Worm (Caenorhabditis elegans): Measurements from ENCODE around the gene srg-16.

The srg-16 gene

ce11 chrII:12459422-12459821, 7.5 kb upstream of the srg-16 start, which contains the start of gene tag-281 (continued):
- TF ChIP-seq cebp-1 (GFP tag; IDR thresholded peaks at IDR 0.05) (no peak), cebp-1 (tag; optimal IDR thresholded peaks at IDR 0.05) (no peak), ceh-40 (GFP tag; IDR thresholded peaks at IDR 0.05) (no peak), Y79H2A.3 (GFP tag; conservative IDR thresholded peaks at IDR 0.05) (no peak), ztf-22 (GFP tag; optimal IDR thresholded peaks at IDR 0.05) (no peak), egl-44 (GFP tag; IDR thresholded peaks at IDR 0.05) (no peak), K11D2.4 (GFP tag; IDR thresholded peaks at IDR 0.05) (peak; percentile 52; the same call in 1 of the 2 replicates), ama-1 (optimal IDR thresholded peaks at IDR 0.05) (no peak), ama-1 (GFP tag; optimal IDR thresholded peaks at IDR 0.05) (no peak), ztf-26 (tag; optimal IDR thresholded peaks at IDR 0.05) (no peak), lir-1 (GFP tag; conservative IDR thresholded peaks at IDR 0.05) (0 out of 2 replicates have a peak, but pooled peaks have one; percentile 14), mes-4 (tag; optimal IDR thresholded peaks at IDR 0.05) (no peak), F23B12.7 (tag; optimal IDR thresholded peaks at IDR 0.05; ENCODE audit: insufficient read depth) (no peak), snpc-3.4 (tag; optimal IDR thresholded peaks at IDR 0.05) (no peak), xnd-1 (tag; optimal IDR thresholded peaks at IDR 0.05) (peak; percentile 52), lin-40 (tag; optimal IDR thresholded peaks at IDR 0.05) (no peak), mxl-1 (tag; optimal IDR thresholded peaks at IDR 0.05) (no peak), F10E7.11 (tag; optimal IDR thresholded peaks at IDR 0.05) (no peak), hlh-12 (tag; optimal IDR thresholded peaks at IDR 0.05) (no peak), ekl-4 (GFP tag; IDR thresholded peaks at IDR 0.05) (no peak), K12H6.12 (tag; optimal IDR thresholded peaks at IDR 0.05) (peak; percentile 9), F57A8.1 (GFP tag; optimal IDR thresholded peaks at IDR 0.05) (no peak), B0035.1 (tag; optimal IDR thresholded peaks at IDR 0.05) (no peak), nhr-80 (tag; optimal IDR thresholded peaks at IDR 0.05) (no peak), gei-17 (GFP tag; optimal IDR thresholded peaks at IDR 0.05) (no peak), snpc-1.3 (tag; optimal IDR thresholded peaks at IDR 0.05; ENCODE audit: insufficient read depth) (peak; percentile 38), rec-8 (tag; optimal IDR thresholded peaks at IDR 0.05) (no peak), B0019.2 (GFP tag; conservative IDR thresholded peaks at IDR 0.05) (no peak), chd-7 (tag; optimal IDR thresholded peaks at IDR 0.05) (no peak), ets-4 (GFP tag; optimal IDR thresholded peaks at IDR 0.05) (no peak), hmg-1.2 (GFP tag; IDR thresholded peaks at IDR 0.05) (peak; percentile 100), Y56A3A.18 (GFP tag; IDR thresholded peaks at IDR 0.05) (no peak), cebp-2 (GFP tag; IDR thresholded peaks at IDR 0.05) (no peak), lin-35 (GFP tag; optimal IDR thresholded peaks at IDR 0.05) (peak; percentile 36 to 96 (median 75)), repo-1 (tag; optimal IDR thresholded peaks at IDR 0.05) (no peak), F39B2.1 (GFP tag; IDR thresholded peaks at IDR 0.05) (no peak), snpc-1.1 (tag; optimal IDR thresholded peaks at IDR 0.05; ENCODE audit: insufficient read depth) (peak; percentile 39), F52B5.7 (tag; optimal IDR thresholded peaks at IDR 0.05) (no peak), tbp1 (GFP tag; optimal IDR thresholded peaks at IDR 0.05) (peak; percentile 56), dpl-1 (GFP tag; optimal IDR thresholded peaks at IDR 0.05) (peak; percentile 89), athp-1 (tag; optimal IDR thresholded peaks at IDR 0.05) (peak; percentile 25), nhr-27 (tag; optimal IDR thresholded peaks at IDR 0.05) (no peak), Y95B8A.8 (GFP tag; IDR thresholded peaks at IDR 0.05) (no peak), C17E4.6 (GFP tag; IDR thresholded peaks at IDR 0.05) (no peak), B0261.1 (tag; optimal IDR thresholded peaks at IDR 0.05) (no peak), hlh-26 (GFP tag; conservative IDR thresholded peaks at IDR 0.05) (no peak), let-607 (tag; optimal IDR thresholded peaks at IDR 0.05) (no peak), ccch-3 (GFP tag; optimal IDR thresholded peaks at IDR 0.05) (no peak), lin-54 (GFP tag; optimal IDR thresholded peaks at IDR 0.05) (peak; percentile 97)

All from whole organism, young adult.